Fruit fly (Drosophila melanogaster) whole organism, embryonic: ENCODE results near the gene enc.
A peak's percentile ranks its signal among the peaks of the same experiment; 100 is the strongest.

Experiments used
- ATbp ChIP-seq: fragments of 200-800 bp; sonication (Bioruptor generic); optimal IDR thresholded peaks from 2 replicates; lab custom pipeline; 2017; ENCODE audit warnings: missing biosample characterization, mild to moderate bottlenecking, missing genetic modification characterization, missing genetic modification reagents
- Abd-B ChIP-seq: fragments of 200-800 bp; sonication (Bioruptor generic); optimal IDR thresholded peaks from 2 replicates; lab custom pipeline; 2018; ENCODE audit warnings: missing biosample characterization, mild to moderate bottlenecking, missing genetic modification characterization, moderate library complexity
- B-H1 ChIP-seq: fragments of 200-800 bp; sonication (Bioruptor generic); IDR thresholded peaks from 3 replicates; pipeline ENCODE4 v1.3.6; 2022; ENCODE audit warnings: missing biosample characterization, missing genetic modification characterization
- C15 ChIP-seq: fragments of 200-800 bp; sonication (Bioruptor generic); IDR thresholded peaks from 3 replicates; pipeline ENCODE4 v1.3.6; 2022; ENCODE audit warnings: missing biosample characterization, missing genetic modification characterization
- CG11247 ChIP-seq: fragments of 200-800 bp; sonication (Bioruptor generic); IDR thresholded peaks from 2 replicates; pipeline ENCODE4 v1.3.6; 2022; ENCODE audit warnings: missing biosample characterization, missing genetic modification characterization
- CG12942 ChIP-seq: fragments of 200-800 bp; sonication (Bioruptor generic); optimal IDR thresholded peaks from 3 replicates; lab custom pipeline; 2016; ENCODE audit warnings: missing biosample characterization, missing genetic modification characterization
- CG13624 ChIP-seq: fragments of 200-800 bp; sonication (Bioruptor generic); optimal IDR thresholded peaks from 2 replicates; lab custom pipeline; 2016; ENCODE audit warnings: missing biosample characterization, missing genetic modification characterization
- CG15479 ChIP-seq: fragments of 200-800 bp; sonication (Bioruptor generic); optimal IDR thresholded peaks from 3 replicates; lab custom pipeline; 2019; ENCODE audit warnings: missing biosample characterization, mild to moderate bottlenecking, missing genetic modification characterization, moderate library complexity
- CG15514 ChIP-seq: fragments of 200-800 bp; sonication (Bioruptor generic); optimal IDR thresholded peaks from 3 replicates; lab custom pipeline; 2017; ENCODE audit warnings: missing biosample characterization, missing genetic modification characterization, mild to moderate bottlenecking, moderate library complexity, missing genetic modification reagents
- CG16863 ChIP-seq: fragments of 200-800 bp; sonication (Bioruptor generic); optimal IDR thresholded peaks from 3 replicates; lab custom pipeline; 2016; ENCODE audit warnings: missing biosample characterization, missing genetic modification characterization
- CG17359 ChIP-seq: fragments of 200-800 bp; sonication (Bioruptor generic); optimal IDR thresholded peaks from 3 replicates; lab custom pipeline; 2018; ENCODE audit warnings: missing biosample characterization, mild to moderate bottlenecking, missing genetic modification characterization, moderate library complexity
- CG17912 ChIP-seq: fragments of 200-800 bp; sonication (Bioruptor generic); optimal IDR thresholded peaks from 2 replicates; lab custom pipeline; 2018; ENCODE audit warnings: missing biosample characterization, mild to moderate bottlenecking, missing genetic modification characterization
- CG18262 ChIP-seq: fragments of 200-800 bp; optimal IDR thresholded peaks from 3 replicates; lab custom pipeline; 2019; ENCODE audit warnings: missing biosample characterization, mild to moderate bottlenecking, missing genetic modification characterization, moderate library complexity
- CG18764 ChIP-seq: fragments of 200-800 bp; sonication (Bioruptor generic); optimal IDR thresholded peaks from 3 replicates; lab custom pipeline; 2016; ENCODE audit warnings: missing biosample characterization, missing genetic modification characterization
- CG2116 ChIP-seq: fragments of 200-800 bp; sonication (Bioruptor generic); optimal IDR thresholded peaks from 3 replicates; lab custom pipeline; 2018; ENCODE audit warnings: missing biosample characterization, mild to moderate bottlenecking, missing genetic modification characterization
- CG2120 ChIP-seq: fragments of 200-800 bp; sonication (Bioruptor generic); optimal IDR thresholded peaks from 3 replicates; lab custom pipeline; 2016; ENCODE audit warnings: missing biosample characterization, missing genetic modification characterization
- CG32767 ChIP-seq: fragments of 200-800 bp; sonication (Bioruptor generic); IDR thresholded peaks from 2 replicates; pipeline ENCODE4 v1.3.6; 2022; ENCODE audit warnings: missing biosample characterization, missing genetic modification characterization
- CG34422 ChIP-seq: fragments of 200-800 bp; sonication (Bioruptor generic); IDR thresholded peaks from 3 replicates; pipeline ENCODE4 v1.3.6; 2022; ENCODE audit warnings: missing biosample characterization, missing genetic modification characterization
- CG4328 ChIP-seq: fragments of 200-800 bp; sonication (Bioruptor generic); optimal IDR thresholded peaks from 3 replicates; lab custom pipeline; 2017; ENCODE audit warnings: missing biosample characterization, missing genetic modification reagents, missing genetic modification characterization
- CG6854 ChIP-seq: fragments of 200-800 bp; sonication (Bioruptor generic); optimal IDR thresholded peaks from 3 replicates; lab custom pipeline; 2017; ENCODE audit warnings: missing biosample characterization, mild to moderate bottlenecking, missing genetic modification characterization
- CG7271 ChIP-seq: fragments of 200-800 bp; sonication (Bioruptor generic); optimal IDR thresholded peaks from 2 replicates; lab custom pipeline; 2018; ENCODE audit warnings: missing biosample characterization, mild to moderate bottlenecking, missing genetic modification characterization, moderate library complexity
- CG7372 ChIP-seq: fragments of 200-800 bp; sonication (Bioruptor generic); IDR thresholded peaks from 2 replicates; pipeline ENCODE4 v1.3.6; 2022; ENCODE audit warnings: missing biosample characterization, missing genetic modification characterization
- CG8944 ChIP-seq: fragments of 200-800 bp; sonication (Bioruptor generic); optimal IDR thresholded peaks from 3 replicates; lab custom pipeline; 2016; ENCODE audit warnings: missing biosample characterization, missing genetic modification characterization
- CG9817 ChIP-seq: fragments of 200-800 bp; sonication (Bioruptor generic); optimal IDR thresholded peaks from 2 replicates; lab custom pipeline; 2018; ENCODE audit warnings: missing biosample characterization, mild to moderate bottlenecking, missing genetic modification characterization, moderate library complexity
- CHES-1-like ChIP-seq: fragments of 200-800 bp; sonication (Bioruptor generic); optimal IDR thresholded peaks from 2 replicates; lab custom pipeline; 2016; ENCODE audit warnings: missing biosample characterization, missing genetic modification characterization
- E2f2 ChIP-seq: fragments of 200-800 bp; sonication (Bioruptor generic); IDR thresholded peaks from 2 replicates; pipeline ENCODE4 v1.3.6; 2022; ENCODE audit warnings: missing biosample characterization, missing genetic modification characterization
- HLH54F ChIP-seq: fragments of 200-800 bp; sonication (Bioruptor generic); optimal IDR thresholded peaks from 3 replicates; lab custom pipeline; 2016; ENCODE audit warnings: missing biosample characterization, missing genetic modification characterization
- Hr78 ChIP-seq, 2 experiments: fragments of 200-800 bp in 1 of 2; fragments of >200 bp in 1 of 2; sonication (Bioruptor generic) in 1 of 2; optimal IDR thresholded peaks; 2 replicates each; lab custom pipeline; 2017 to 2019; ENCODE audit warnings: missing biosample characterization in 2 of 2, missing genetic modification characterization in 2 of 2, mild to moderate bottlenecking in 1 of 2, moderate library complexity in 1 of 2
- Mes4 ChIP-seq: fragments of 200-800 bp; sonication (Bioruptor generic); optimal IDR thresholded peaks from 2 replicates; lab custom pipeline; 2016; ENCODE audit warnings: missing biosample characterization, missing genetic modification characterization
- Neu2 ChIP-seq: fragments of 200-800 bp; sonication (Bioruptor generic); optimal IDR thresholded peaks from 3 replicates; lab custom pipeline; 2016; ENCODE audit warnings: missing biosample characterization, missing genetic modification characterization, borderline replicate concordance
- Nf-YC ChIP-seq: fragments of 200-800 bp; optimal IDR thresholded peaks from 3 replicates; lab custom pipeline; 2019; ENCODE audit warnings: missing biosample characterization, mild to moderate bottlenecking, missing genetic modification characterization, moderate library complexity
- Ravus ChIP-seq: fragments of 200-800 bp; sonication (Bioruptor generic); IDR thresholded peaks from 2 replicates; pipeline ENCODE4 v1.3.6; 2022; ENCODE audit warnings: missing biosample characterization, missing genetic modification characterization
- Sox100B ChIP-seq: fragments of 200-800 bp; sonication (Bioruptor generic); optimal IDR thresholded peaks from 3 replicates; lab custom pipeline; 2018; ENCODE audit warnings: missing biosample characterization, mild to moderate bottlenecking, missing genetic modification characterization
- Tbp ChIP-seq: fragments of >200 bp; optimal IDR thresholded peaks from 2 replicates; lab custom pipeline; 2018; ENCODE audit warnings: missing biosample characterization, missing genetic modification characterization
- az2 ChIP-seq: fragments of 200-800 bp; sonication (Bioruptor generic); optimal IDR thresholded peaks from 3 replicates; lab custom pipeline; 2016; ENCODE audit warnings: missing biosample characterization, missing genetic modification characterization
- btn ChIP-seq: fragments of 200-800 bp; sonication (Bioruptor generic); optimal IDR thresholded peaks from 2 replicates; lab custom pipeline; 2016; ENCODE audit warnings: missing biosample characterization, missing genetic modification characterization
- caup ChIP-seq: fragments of 200-800 bp; sonication (Bioruptor generic); optimal IDR thresholded peaks from 3 replicates; lab custom pipeline; 2017; ENCODE audit warnings: missing biosample characterization, mild to moderate bottlenecking, missing genetic modification characterization, moderate library complexity; ENCODE audit not compliant: severe bottlenecking
- croc ChIP-seq: fragments of 200-800 bp; sonication (Bioruptor generic); conservative IDR thresholded peaks from 3 replicates; pipeline ENCODE4 v1.3.6; 2022; ENCODE audit warnings: missing biosample characterization, missing genetic modification characterization
- dm ChIP-seq: fragments of 200-800 bp; sonication (Bioruptor generic); optimal IDR thresholded peaks from 3 replicates; lab custom pipeline; 2016; ENCODE audit warnings: missing biosample characterization, missing genetic modification characterization
- esg ChIP-seq: fragments of 200-800 bp; sonication (Bioruptor generic); conservative IDR thresholded peaks from 2 replicates; pipeline ENCODE4 v1.3.6; 2022; ENCODE audit warnings: missing biosample characterization, missing genetic modification characterization
- eyg ChIP-seq: fragments of 200-800 bp; sonication (Bioruptor generic); optimal IDR thresholded peaks from 3 replicates; lab custom pipeline; 2016; ENCODE audit warnings: missing biosample characterization, missing genetic modification characterization
- gce ChIP-seq: fragments of 200-800 bp; sonication (Bioruptor generic); IDR thresholded peaks from 3 replicates; pipeline ENCODE4 v1.3.6; 2022; ENCODE audit warnings: missing biosample characterization, missing genetic modification characterization
- p53 ChIP-seq: fragments of 200-800 bp; sonication (Bioruptor generic); optimal IDR thresholded peaks from 2 replicates; lab custom pipeline; 2016; ENCODE audit warnings: missing biosample characterization, missing genetic modification characterization
- pb ChIP-seq: fragments of 200-800 bp; sonication (Bioruptor generic); optimal IDR thresholded peaks from 3 replicates; lab custom pipeline; 2016; ENCODE audit warnings: missing biosample characterization, missing genetic modification characterization
- prd ChIP-seq, 3 experiments: fragments of >200 bp in 2 of 3; fragments of 200-800 bp in 1 of 3; sonication (Bioruptor generic) in 1 of 3; optimal IDR thresholded peaks in 2 of 3; IDR thresholded peaks in 1 of 3; 2 replicates in 2 of 3; 3 replicates in 1 of 3; pipeline versions ENCODE4 v1.3.6 to Lab custom; 2017 to 2022; ENCODE audit warnings: missing biosample characterization in 1 of 3, missing genetic modification characterization in 1 of 3
- stc ChIP-seq: fragments of 200-800 bp; sonication (Bioruptor generic); IDR thresholded peaks from 2 replicates; pipeline ENCODE4 v1.3.6; 2022; ENCODE audit warnings: missing biosample characterization, missing genetic modification characterization
- tx ChIP-seq: fragments of 200-800 bp; sonication (Bioruptor generic); optimal IDR thresholded peaks from 2 replicates; lab custom pipeline; 2016; ENCODE audit warnings: missing biosample characterization, missing genetic modification characterization
- vfl ChIP-seq: fragments of 200-800 bp; sonication (Bioruptor generic); optimal IDR thresholded peaks from 2 replicates; lab custom pipeline; 2016; ENCODE audit warnings: missing biosample characterization, missing genetic modification characterization
- vnd ChIP-seq: fragments of 200-800 bp; sonication (Bioruptor generic); IDR thresholded peaks from 3 replicates; pipeline ENCODE4 v1.3.6; 2022; ENCODE audit warnings: missing biosample characterization, missing genetic modification characterization; ENCODE audit not compliant: partially characterized antibody
- zf30C ChIP-seq: fragments of 200-800 bp; sonication (Bioruptor generic); optimal IDR thresholded peaks from 3 replicates; lab custom pipeline; 2018; ENCODE audit warnings: missing biosample characterization, mild to moderate bottlenecking, missing genetic modification characterization
- zfh1 ChIP-seq: fragments of 200-800 bp; sonication (Bioruptor generic); IDR thresholded peaks from 3 replicates; pipeline ENCODE4 v1.3.6; 2022; ENCODE audit warnings: missing biosample characterization, missing genetic modification characterization

enc gene

dm6 chr3L:3770823-3771222 lies 47.7 kb upstream of the enc start (continued):
- TF ChIP-seq CG17912 (GFP tag; lab: Kevin White, UChicago) (no peak), CG18764 (GFP tag; lab: Kevin White, UChicago) (no peak), HLH54F (GFP tag; lab: Kevin White, UChicago) (peak; percentile 57), CG4328 (GFP tag; lab: Kevin White, UChicago) (no peak), ATbp (no peak), CG7271 (tag; lab: Kevin White, UChicago) (no peak), Neu2 (GFP tag; lab: Kevin White, UChicago) (no peak), CHES-1-like (peak; percentile 27), CG34422 (GFP tag; lab: Robert Waterston, UW) (no peak), tx (GFP tag; lab: Kevin White, UChicago) (peak; percentile 37), eyg (GFP tag; lab: Kevin White, UChicago) (no peak), btn (GFP tag; lab: Kevin White, UChicago) (no peak), CG15514 (GFP tag; lab: Kevin White, UChicago) (peak; percentile 30), esg (peak; percentile 50; the same call in 1 of the 2 replicates), CG13624 (peak; percentile 47), Abd-B (GFP tag; lab: Kevin White, UChicago) (peak; percentile 14), croc (no peak), az2 (GFP tag; lab: Kevin White, UChicago) (peak; percentile 25), Sox100B (GFP tag; lab: Kevin White, UChicago) (no peak), Hr78 (GFP tag; optimal IDR thresholded peaks at IDR 0.05; lab: Kevin White, UChicago) (no peak), CG16863 (GFP tag; lab: Kevin White, UChicago) (no peak), CG9817 (peak; percentile 50), CG2120 (GFP tag; lab: Kevin White, UChicago) (peak; percentile 82), B-H1 (no peak), caup (GFP tag; lab: Kevin White, UChicago) (peak; percentile 52), Ravus (GFP tag; lab: Robert Waterston, UW) (no peak), CG18262 (no peak), CG8944 (GFP tag; lab: Kevin White, UChicago) (no peak), gce (GFP tag; lab: Robert Waterston, UW) (no peak), CG12942 (GFP tag; lab: Kevin White, UChicago) (no peak), CG2116 (no peak), Nf-YC (tag; lab: Kevin White, UChicago) (no peak), stc (GFP tag; lab: Robert Waterston, UW) (0 out of 2 replicates have a peak, but pooled peaks have one; percentile 11), CG11247 (peak; percentile 16; the same call in 1 of the 2 replicates), CG32767 (GFP tag; lab: Robert Waterston, UW) (no peak), zf30C (GFP tag; lab: Kevin White, UChicago) (no peak), C15 (GFP tag; lab: Robert Waterston, UW) (no peak), prd (optimal IDR thresholded peaks at IDR 0.05; lab: Kevin White, UChicago) (no peak), prd (GFP tag; IDR thresholded peaks at IDR 0.05; lab: Robert Waterston, UW) (no peak), CG17359 (tag; lab: Kevin White, UChicago) (peak; percentile 20), vnd (GFP tag; lab: Robert Waterston, UW) (no peak), vfl (no peak), E2f2 (GFP tag; lab: Robert Waterston, UW) (peak; percentile 21; the same call in 1 of the 2 replicates), CG15479 (no peak), CG6854 (GFP tag; lab: Kevin White, UChicago) (no peak), Mes4 (GFP tag; lab: Kevin White, UChicago) (no peak), dm (no peak), zfh1 (GFP tag; lab: Robert Waterston, UW) (no peak), pb (no peak), CG7372 (GFP tag; lab: Robert Waterston, UW) (0 out of 2 replicates have a peak, but pooled peaks have one; percentile 12), p53 (GFP tag; lab: Kevin White, UChicago) (no peak), Tbp (no peak)
